Worm (Caenorhabditis elegans) whole organism, mixed stage, embryonic: ENCODE measurements around the gene scav-2.

ENCODE experiments used
- elt-3 ChIP-seq: fragments of 150-350 bp; optimal IDR thresholded peaks from 2 replicates; lab custom pipeline; 2014; ENCODE audit warnings: missing biosample characterization, missing genetic modification characterization
- mab-5 ChIP-seq: fragments of 150-350 bp; optimal IDR thresholded peaks from 2 replicates; lab custom pipeline; 2014; ENCODE audit warnings: missing biosample characterization, missing genetic modification characterization
- nhr-28 ChIP-seq: fragments of 150-350 bp; optimal IDR thresholded peaks from 2 replicates; lab custom pipeline; 2014; ENCODE audit warnings: missing biosample characterization, missing genetic modification characterization
- snpc-4 ChIP-seq: fragments of 150-350 bp; optimal IDR thresholded peaks from 2 replicates; lab custom pipeline; 2014; ENCODE audit warnings: missing biosample characterization, missing genetic modification characterization

ce11 chrIII:13524021-13524420, 31.1 kb downstream of the scav-2 start, which contains the start of gene pod-1:
- TF ChIP-seq nhr-28 (tag; lab: Kevin White, UChicago): no peak
- TF ChIP-seq mab-5: no peak
- TF ChIP-seq elt-3: no peak
- no peak for TF ChIP-seq snpc-4 (tag; lab: Kevin White, UChicago)
